Fruit fly (Drosophila melanogaster) whole organism, prepupa: ENCODE data around the gene mask.
A peak's percentile ranks its signal among the peaks of the same experiment; 100 is the strongest.

Source experiments
- CG10669 ChIP-seq: fragments of 200-800 bp; sonication (Bioruptor generic); optimal IDR thresholded peaks from 3 replicates; lab custom pipeline; 2018; ENCODE audit warnings: missing biosample characterization, mild to moderate bottlenecking, missing genetic modification characterization, moderate library complexity
- CG11902 ChIP-seq: fragments of 200-800 bp; sonication (Bioruptor generic); optimal IDR thresholded peaks from 3 replicates; lab custom pipeline; 2016; ENCODE audit warnings: missing biosample characterization, missing genetic modification characterization
- CG3919 ChIP-seq: fragments of 200-800 bp; sonication (Bioruptor generic); optimal IDR thresholded peaks from 3 replicates; lab custom pipeline; 2016; ENCODE audit warnings: missing biosample characterization, missing genetic modification characterization
- CG6792 ChIP-seq: fragments of 200-800 bp; sonication (Bioruptor generic); optimal IDR thresholded peaks from 3 replicates; lab custom pipeline; 2016; ENCODE audit warnings: missing biosample characterization, missing genetic modification characterization
- CG6854 ChIP-seq: fragments of 200-800 bp; sonication (Bioruptor generic); optimal IDR thresholded peaks from 2 replicates; lab custom pipeline; 2017; ENCODE audit warnings: missing biosample characterization, mild to moderate bottlenecking, missing genetic modification characterization
- CG8319 ChIP-seq: fragments of 200-800 bp; sonication (Bioruptor generic); optimal IDR thresholded peaks from 3 replicates; lab custom pipeline; 2016; ENCODE audit warnings: missing biosample characterization, missing genetic modification characterization
- Eip75B ChIP-seq: fragments of 200-800 bp; sonication (Bioruptor generic); optimal IDR thresholded peaks from 3 replicates; lab custom pipeline; 2016; ENCODE audit warnings: missing biosample characterization, missing genetic modification characterization
- Eip93F ChIP-seq: fragments of 200-800 bp; sonication (Bioruptor generic); optimal IDR thresholded peaks from 2 replicates; lab custom pipeline; 2016; ENCODE audit warnings: missing biosample characterization, mild to moderate bottlenecking, missing genetic modification characterization
- Lpt ChIP-seq: fragments of 200-800 bp; sonication (Bioruptor generic); optimal IDR thresholded peaks from 3 replicates; lab custom pipeline; 2016; ENCODE audit warnings: missing biosample characterization, missing genetic modification characterization
- dac ChIP-seq: fragments of 200-800 bp; sonication (Bioruptor generic); optimal IDR thresholded peaks from 2 replicates; lab custom pipeline; 2017; ENCODE audit warnings: missing biosample characterization, mild to moderate bottlenecking, missing genetic modification characterization
- fkh ChIP-seq: fragments of 200-800 bp; sonication (Bioruptor generic); optimal IDR thresholded peaks from 3 replicates; lab custom pipeline; 2017; ENCODE audit warnings: missing biosample characterization, mild to moderate bottlenecking, missing genetic modification characterization, moderate library complexity
- pdm3 ChIP-seq: fragments of 200-800 bp; sonication (Bioruptor generic); optimal IDR thresholded peaks from 3 replicates; lab custom pipeline; 2016; ENCODE audit warnings: missing biosample characterization, missing genetic modification characterization
- salr ChIP-seq, 2 experiments: fragments of 200-800 bp; sonication (Bioruptor generic); optimal IDR thresholded peaks; 3 replicates each; lab custom pipeline; 2016 to 2018; ENCODE audit warnings: missing biosample characterization in 2 of 2, missing genetic modification characterization in 2 of 2, mild to moderate bottlenecking in 1 of 2

DNA sequence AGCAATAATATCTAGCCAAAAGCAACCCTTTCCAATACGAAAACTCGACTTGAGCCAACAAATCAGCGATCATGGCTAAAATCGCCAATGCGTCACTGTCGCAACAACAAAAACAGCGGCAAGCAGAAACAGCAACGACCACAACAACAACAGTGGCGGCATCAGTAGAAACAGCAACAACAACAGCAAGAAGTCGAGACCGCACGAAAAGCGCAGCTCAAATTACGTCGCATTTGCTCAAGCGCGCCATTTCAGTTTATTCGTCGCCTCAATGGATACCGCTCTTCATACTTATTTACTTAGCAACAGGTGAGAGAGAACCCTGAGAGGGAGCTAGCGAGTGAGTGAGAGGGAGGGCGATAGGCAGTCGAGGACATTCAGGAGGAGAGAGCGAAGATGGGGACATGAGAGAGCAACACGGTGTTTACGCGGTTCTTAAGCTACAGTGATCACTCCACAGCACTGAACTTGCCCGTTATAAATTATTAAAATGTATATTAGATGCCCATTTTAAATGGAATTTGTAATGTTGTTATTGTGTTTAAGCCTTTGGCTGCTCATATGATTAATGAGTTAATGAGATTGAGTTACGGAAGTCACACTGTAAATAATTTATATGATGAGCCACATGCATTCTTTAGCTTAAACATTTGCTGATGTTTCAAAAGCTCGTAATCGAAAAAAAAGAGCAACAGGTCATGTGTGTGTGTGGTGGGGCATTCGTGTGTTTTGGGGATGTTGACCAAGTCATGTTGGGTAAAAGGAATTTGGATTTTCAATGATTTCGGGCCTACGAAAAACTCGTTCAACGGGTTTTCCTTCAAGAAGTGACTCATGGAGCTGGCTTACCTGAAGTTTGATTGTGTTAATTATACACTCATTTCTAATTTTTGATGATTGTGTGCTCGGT, 65.4 kb downstream of the mask start:
- TF ChIP-seq Eip93F (GFP tag; lab: Kevin White, UChicago) (peak; percentile 98), CG11902 (GFP tag; lab: Kevin White, UChicago) (peak; percentile 96), salr (GFP tag; optimal IDR thresholded peaks at IDR 0.05; lab: Kevin White, UChicago) (peak; percentile 91 to 97), CG3919 (GFP tag; lab: Kevin White, UChicago) (peak; percentile 99), CG6854 (GFP tag; lab: Kevin White, UChicago) (peak; percentile 87), CG10669 (GFP tag; lab: Kevin White, UChicago) (peak; percentile 96), fkh (GFP tag; lab: Kevin White, UChicago) (peak; percentile 69), dac (GFP tag; lab: Kevin White, UChicago) (peak; percentile 72), Eip75B (GFP tag; lab: Kevin White, UChicago) (peak; percentile 99), CG6792 (GFP tag; lab: Kevin White, UChicago) (peak; percentile 99), pdm3 (GFP tag; lab: Kevin White, UChicago) (peak; percentile 98), CG8319 (peak; percentile 83), Lpt (GFP tag; lab: Kevin White, UChicago) (peak; percentile 89)
